Worm (Caenorhabditis elegans): Measurements from ENCODE around the gene cutl-12.

The cutl-12 gene

ce11 chrII:8583035-8583434 is 51.3 kb downstream of the cutl-12 start:
- no peak for TF ChIP-seq bed-3 (GFP tag; optimal IDR thresholded peaks at IDR 0.05)
- TF ChIP-seq hlh-1 (tag; optimal IDR thresholded peaks at IDR 0.05), result no peak
- no peak for TF ChIP-seq lin-13 (tag; optimal IDR thresholded peaks at IDR 0.05)
- no peak for TF ChIP-seq tbx-8 (GFP tag; optimal IDR thresholded peaks at IDR 0.05)
- TF ChIP-seq ceh-43 (GFP tag; optimal IDR thresholded peaks at IDR 0.05), result no peak
- no peak for TF ChIP-seq unc-62 (GFP tag; optimal IDR thresholded peaks at IDR 0.05)
- TF ChIP-seq elt-1 (tag; optimal IDR thresholded peaks at IDR 0.05; ENCODE audit: borderline replicate concordance, insufficient read depth), result no peak
- no peak for TF ChIP-seq mep-1 (tag; optimal IDR thresholded peaks at IDR 0.05)
- TF ChIP-seq nhr-2 (tag; optimal IDR thresholded peaks at IDR 0.05), result no peak
- TF ChIP-seq snpc-4 (tag; optimal IDR thresholded peaks at IDR 0.05), result no peak
- TF ChIP-seq mab-5 (tag; optimal IDR thresholded peaks at IDR 0.05), result no peak
- no peak for TF ChIP-seq drap-1 (GFP tag; optimal IDR thresholded peaks at IDR 0.05)
- no peak for TF ChIP-seq lsy-2 (tag; optimal IDR thresholded peaks at IDR 0.05)
- TF ChIP-seq nhr-12 (tag; optimal IDR thresholded peaks at IDR 0.05), result no peak
- TF ChIP-seq flh-1 (GFP tag; optimal IDR thresholded peaks at IDR 0.05), result no peak
- no peak for TF ChIP-seq zip-8 (tag; optimal IDR thresholded peaks at IDR 0.05)
- no peak for TF ChIP-seq unc-39 (tag; optimal IDR thresholded peaks at IDR 0.05)

- no peak for TF ChIP-seq mab-5 (tag; optimal IDR thresholded peaks at IDR 0.05)
- no peak for TF ChIP-seq unc-39 (tag; optimal IDR thresholded peaks at IDR 0.05)
- no peak for TF ChIP-seq mep-1 (tag; optimal IDR thresholded peaks at IDR 0.05)
- no peak for TF ChIP-seq zip-8 (tag; optimal IDR thresholded peaks at IDR 0.05)
- TF ChIP-seq hlh-1 (tag; optimal IDR thresholded peaks at IDR 0.05), result no peak
- TF ChIP-seq bed-3 (GFP tag; optimal IDR thresholded peaks at IDR 0.05), result no peak
- no peak for TF ChIP-seq nhr-76 (tag; optimal IDR thresholded peaks at IDR 0.05)
- no peak for TF ChIP-seq nhr-237 (tag; optimal IDR thresholded peaks at IDR 0.05)
- TF ChIP-seq ceh-43 (GFP tag; optimal IDR thresholded peaks at IDR 0.05), result no peak
- TF ChIP-seq tbx-8 (GFP tag; optimal IDR thresholded peaks at IDR 0.05), result no peak
- TF ChIP-seq sem-2 (GFP tag; optimal IDR thresholded peaks at IDR 0.05), result no peak
- no peak for TF ChIP-seq pha-4 (tag; optimal IDR thresholded peaks at IDR 0.05)
- no peak for TF ChIP-seq lsy-2 (tag; optimal IDR thresholded peaks at IDR 0.05)
- TF ChIP-seq sptf-1 (tag; optimal IDR thresholded peaks at IDR 0.05), result no peak
- TF ChIP-seq ceh-39 (tag; optimal IDR thresholded peaks at IDR 0.05), result no peak
- no peak for TF ChIP-seq lin-32 (GFP tag; optimal IDR thresholded peaks at IDR 0.05)
- TF ChIP-seq blmp-1 (tag; optimal IDR thresholded peaks at IDR 0.05), result no peak
- TF ChIP-seq drap-1 (GFP tag; optimal IDR thresholded peaks at IDR 0.05), result no peak
- no peak for TF ChIP-seq mls-2 (tag; optimal IDR thresholded peaks at IDR 0.05)
- no peak for TF ChIP-seq ztf-11 (tag; optimal IDR thresholded peaks at IDR 0.05)
Measured at ce11 chrII:8581700-8582099, 52.6 kb downstream of the cutl-12 start, which contains the start of gene arl-1. TSS of gene arl-1 (plus strand) at chrII:8582000.
